Fruit fly (Drosophila melanogaster) whole organism, embryonic: ENCODE measurements around the gene CG2493.

ENCODE experiments used
- Atf-2 ChIP-seq: fragments of 200-800 bp; sonication (Bioruptor generic); optimal IDR thresholded peaks from 2 replicates; lab custom pipeline; 2016; ENCODE audit warnings: missing biosample characterization, missing genetic modification characterization
- BEAF-32 ChIP-seq: fragments of 200-800 bp; sonication (Bioruptor generic); optimal IDR thresholded peaks from 3 replicates; lab custom pipeline; 2017; ENCODE audit warnings: missing biosample characterization, missing genetic modification characterization, mild to moderate bottlenecking, moderate library complexity, missing genetic modification reagents
- CG1024 ChIP-seq: fragments of 200-800 bp; sonication (Bioruptor generic); IDR thresholded peaks from 2 replicates; pipeline ENCODE4 v1.3.6; 2022; ENCODE audit warnings: missing biosample characterization, missing genetic modification characterization
- CG10462 ChIP-seq: fragments of 200-800 bp; sonication (Bioruptor generic); optimal IDR thresholded peaks from 2 replicates; lab custom pipeline; 2016; ENCODE audit warnings: missing biosample characterization, missing genetic modification characterization
- CG11456 ChIP-seq: fragments of 200-800 bp; sonication (Bioruptor generic); IDR thresholded peaks from 3 replicates; pipeline ENCODE4 v1.3.6; 2022; ENCODE audit warnings: missing biosample characterization, missing genetic modification characterization
- CG11504 ChIP-seq: fragments of 200-800 bp; sonication (Bioruptor generic); optimal IDR thresholded peaks from 3 replicates; lab custom pipeline; 2019; ENCODE audit warnings: missing biosample characterization, mild to moderate bottlenecking, missing genetic modification characterization, moderate library complexity
- CG11723 ChIP-seq: fragments of 200-800 bp; sonication (Bioruptor generic); optimal IDR thresholded peaks from 2 replicates; lab custom pipeline; 2017; ENCODE audit warnings: missing biosample characterization, mild to moderate bottlenecking, missing genetic modification characterization
- CG1233 ChIP-seq: fragments of 200-800 bp; sonication (Bioruptor generic); optimal IDR thresholded peaks from 4 replicates; lab custom pipeline; 2018; ENCODE audit warnings: missing biosample characterization, mild to moderate bottlenecking, missing genetic modification characterization
- CG13123 ChIP-seq: fragments of 200-800 bp; sonication (Bioruptor generic); optimal IDR thresholded peaks from 2 replicates; lab custom pipeline; 2016; ENCODE audit warnings: missing biosample characterization, missing genetic modification characterization
- CG3163 ChIP-seq: fragments of 200-800 bp; sonication (Bioruptor generic); optimal IDR thresholded peaks from 3 replicates; lab custom pipeline; 2016; ENCODE audit warnings: missing biosample characterization, missing genetic modification characterization
- CG34422 ChIP-seq: fragments of 200-800 bp; sonication (Bioruptor generic); IDR thresholded peaks from 3 replicates; pipeline ENCODE4 v1.3.6; 2022; ENCODE audit warnings: missing biosample characterization, missing genetic modification characterization
- CG42726 ChIP-seq: fragments of 200-800 bp; sonication (Bioruptor generic); IDR thresholded peaks from 2 replicates; pipeline ENCODE4 v1.3.6; 2022; ENCODE audit warnings: missing biosample characterization, missing genetic modification characterization; ENCODE audit not compliant: partially characterized antibody
- CG4282 ChIP-seq: fragments of 200-800 bp; sonication (Bioruptor generic); optimal IDR thresholded peaks from 2 replicates; lab custom pipeline; 2016; ENCODE audit warnings: missing biosample characterization, missing genetic modification characterization
- CG6254 ChIP-seq: fragments of 200-800 bp; sonication (Bioruptor generic); optimal IDR thresholded peaks from 3 replicates; lab custom pipeline; 2017; ENCODE audit warnings: mild to moderate bottlenecking, missing biosample characterization, missing genetic modification reagents, missing genetic modification characterization
- CG6654 ChIP-seq: fragments of 200-800 bp; sonication (Bioruptor generic); optimal IDR thresholded peaks from 2 replicates; lab custom pipeline; 2017; ENCODE audit warnings: missing biosample characterization, mild to moderate bottlenecking, missing genetic modification characterization
- CG6813 ChIP-seq: fragments of 200-800 bp; sonication (Bioruptor generic); optimal IDR thresholded peaks from 2 replicates; lab custom pipeline; 2017; ENCODE audit warnings: missing biosample characterization, missing genetic modification characterization, mild to moderate bottlenecking, moderate library complexity, missing genetic modification reagents
- CG9797 ChIP-seq: fragments of 200-800 bp; sonication (Bioruptor generic); optimal IDR thresholded peaks from 3 replicates; lab custom pipeline; 2018; ENCODE audit warnings: missing biosample characterization, mild to moderate bottlenecking, missing genetic modification characterization
- Eip74EF ChIP-seq, 2 experiments: fragments of 200-800 bp in 1 of 2; fragments of >200 bp in 1 of 2; sonication (Bioruptor generic) in 1 of 2; optimal IDR thresholded peaks; 2 replicates each; lab custom pipeline; 2017 to 2019; ENCODE audit warnings: missing biosample characterization in 2 of 2, missing genetic modification characterization in 2 of 2, mild to moderate bottlenecking in 1 of 2, moderate library complexity in 1 of 2
- Fer1 ChIP-seq: fragments of 200-800 bp; sonication (Bioruptor generic); optimal IDR thresholded peaks from 2 replicates; lab custom pipeline; 2017; ENCODE audit warnings: missing biosample characterization, mild to moderate bottlenecking, missing genetic modification characterization
- H15 ChIP-seq: fragments of 200-800 bp; sonication (Bioruptor generic); IDR thresholded peaks from 3 replicates; pipeline ENCODE4 v1.3.6; 2022; ENCODE audit warnings: missing biosample characterization, missing genetic modification characterization
- H2.0 ChIP-seq: fragments of 200-800 bp; sonication (Bioruptor generic); IDR thresholded peaks from 2 replicates; pipeline ENCODE4 v1.3.6; 2022; ENCODE audit warnings: missing biosample characterization, missing genetic modification characterization
- Hand ChIP-seq: fragments of 200-800 bp; sonication (Bioruptor generic); optimal IDR thresholded peaks from 2 replicates; lab custom pipeline; 2017; ENCODE audit warnings: mild to moderate bottlenecking, missing biosample characterization, missing genetic modification reagents, missing genetic modification characterization
- Hmr ChIP-seq: fragments of 200-800 bp; sonication (Bioruptor generic); optimal IDR thresholded peaks from 3 replicates; lab custom pipeline; 2017; ENCODE audit warnings: mild to moderate bottlenecking, missing biosample characterization, missing genetic modification reagents, missing genetic modification characterization
- Hr39 ChIP-seq: fragments of >200 bp; optimal IDR thresholded peaks from 2 replicates; lab custom pipeline; 2017
- MESR4 ChIP-seq: fragments of 200-800 bp; sonication (Bioruptor generic); optimal IDR thresholded peaks from 2 replicates; lab custom pipeline; 2018; ENCODE audit warnings: missing biosample characterization, mild to moderate bottlenecking, missing genetic modification characterization, moderate library complexity
- Mad ChIP-seq: fragments of 200-800 bp; sonication (Bioruptor generic); optimal IDR thresholded peaks from 2 replicates; lab custom pipeline; 2016; ENCODE audit warnings: missing biosample characterization, missing genetic modification characterization
- NK7.1 ChIP-seq: fragments of 200-800 bp; sonication (Bioruptor generic); optimal IDR thresholded peaks from 3 replicates; lab custom pipeline; 2016; ENCODE audit warnings: missing biosample characterization, missing genetic modification characterization
- Oli ChIP-seq: fragments of 200-800 bp; sonication (Bioruptor generic); optimal IDR thresholded peaks from 2 replicates; lab custom pipeline; 2018; ENCODE audit warnings: missing biosample characterization, mild to moderate bottlenecking, missing genetic modification characterization, moderate library complexity
- Rx ChIP-seq: fragments of 200-800 bp; sonication (Bioruptor generic); IDR thresholded peaks from 2 replicates; pipeline ENCODE4 v1.3.6; 2022; ENCODE audit warnings: missing biosample characterization, missing genetic modification characterization
- Six4 ChIP-seq: fragments of 200-800 bp; sonication (Bioruptor generic); optimal IDR thresholded peaks from 2 replicates; lab custom pipeline; 2016; ENCODE audit warnings: missing biosample characterization, missing genetic modification characterization
- Ssrp ChIP-seq: fragments of 200-800 bp; sonication (Bioruptor generic); optimal IDR thresholded peaks from 2 replicates; lab custom pipeline; 2018; ENCODE audit warnings: missing biosample characterization, mild to moderate bottlenecking, missing genetic modification characterization, moderate library complexity
- Stat92E ChIP-seq, 3 experiments: fragments of >200 bp in 2 of 3; fragments of 200-800 bp in 1 of 3; sonication (Bioruptor generic) in 1 of 3; optimal IDR thresholded peaks; 2 replicates each; lab custom pipeline; 2017 to 2019; ENCODE audit warnings: missing biosample characterization in 3 of 3, missing genetic modification characterization in 3 of 3, mild to moderate bottlenecking in 1 of 3, moderate library complexity in 1 of 3
- bcd ChIP-seq: fragments of 200-800 bp; sonication (Bioruptor generic); optimal IDR thresholded peaks from 2 replicates; lab custom pipeline; 2017; ENCODE audit warnings: missing biosample characterization, mild to moderate bottlenecking, missing genetic modification characterization
- bowl ChIP-seq: fragments of 200-800 bp; sonication (Bioruptor generic); IDR thresholded peaks from 2 replicates; pipeline ENCODE4 v1.3.6; 2022; ENCODE audit warnings: missing biosample characterization, missing genetic modification characterization
- chm ChIP-seq: fragments of 200-800 bp; sonication (Bioruptor generic); IDR thresholded peaks from 2 replicates; pipeline ENCODE4 v1.3.6; 2022; ENCODE audit warnings: missing biosample characterization, missing genetic modification characterization
- ci ChIP-seq: fragments of 200-800 bp; sonication (Bioruptor generic); IDR thresholded peaks from 3 replicates; pipeline ENCODE4 v1.3.6; 2022; ENCODE audit warnings: missing biosample characterization, missing genetic modification characterization
- cwo ChIP-seq: fragments of 200-800 bp; sonication (Bioruptor generic); optimal IDR thresholded peaks from 3 replicates; lab custom pipeline; 2017; ENCODE audit warnings: missing biosample characterization, missing genetic modification characterization, mild to moderate bottlenecking, moderate library complexity, missing genetic modification reagents
- danr ChIP-seq: fragments of 200-800 bp; sonication (Bioruptor generic); IDR thresholded peaks from 2 replicates; pipeline ENCODE4 v1.3.6; 2022; ENCODE audit warnings: missing biosample characterization, missing genetic modification characterization
- dati ChIP-seq: fragments of 200-800 bp; sonication (Bioruptor generic); IDR thresholded peaks from 2 replicates; pipeline ENCODE4 v1.3.6; 2022; ENCODE audit warnings: missing biosample characterization, missing genetic modification characterization
- dmrt11E ChIP-seq: fragments of 200-800 bp; sonication (Bioruptor generic); optimal IDR thresholded peaks from 3 replicates; lab custom pipeline; 2018; ENCODE audit warnings: missing biosample characterization, mild to moderate bottlenecking, missing genetic modification characterization, moderate library complexity
- ems ChIP-seq: fragments of 200-800 bp; sonication (Bioruptor generic); optimal IDR thresholded peaks from 3 replicates; lab custom pipeline; 2016; ENCODE audit warnings: missing biosample characterization, missing genetic modification characterization
- eve ChIP-seq, 2 experiments: fragments of >200 bp; optimal IDR thresholded peaks; 2 replicates each; lab custom pipeline; 2017; ENCODE audit warnings: missing biosample characterization in 2 of 2, missing genetic modification characterization in 2 of 2
- kah ChIP-seq: fragments of 200-800 bp; sonication (Bioruptor generic); optimal IDR thresholded peaks from 2 replicates; lab custom pipeline; 2018; ENCODE audit warnings: missing biosample characterization, mild to moderate bottlenecking, missing genetic modification characterization
- p53 ChIP-seq: fragments of 200-800 bp; sonication (Bioruptor generic); optimal IDR thresholded peaks from 2 replicates; lab custom pipeline; 2016; ENCODE audit warnings: missing biosample characterization, missing genetic modification characterization
- sd ChIP-seq: fragments of 200-800 bp; sonication (Bioruptor generic); optimal IDR thresholded peaks from 3 replicates; lab custom pipeline; 2018; ENCODE audit warnings: missing biosample characterization, mild to moderate bottlenecking, missing genetic modification characterization, moderate library complexity
- seq ChIP-seq: fragments of 200-800 bp; sonication (Bioruptor generic); IDR thresholded peaks from 2 replicates; pipeline ENCODE4 v1.3.6; 2022; ENCODE audit warnings: missing biosample characterization, missing genetic modification characterization
- sim ChIP-seq: fragments of 200-800 bp; sonication (Bioruptor generic); IDR thresholded peaks from 2 replicates; pipeline ENCODE4 v1.3.6; 2022; ENCODE audit warnings: missing biosample characterization, missing genetic modification characterization
- slbo ChIP-seq: fragments of 200-800 bp; sonication (Bioruptor generic); IDR thresholded peaks from 2 replicates; pipeline ENCODE4 v1.3.6; 2022; ENCODE audit warnings: missing biosample characterization, missing genetic modification characterization
- tll ChIP-seq, 2 experiments: fragments of 200-800 bp in 1 of 2; fragments of >200 bp in 1 of 2; sonication (Bioruptor generic) in 1 of 2; optimal IDR thresholded peaks; 2 replicates each; lab custom pipeline; 2017 to 2019; ENCODE audit warnings: missing biosample characterization in 2 of 2, missing genetic modification characterization in 2 of 2, mild to moderate bottlenecking in 1 of 2, moderate library complexity in 1 of 2
- tx ChIP-seq: fragments of 200-800 bp; sonication (Bioruptor generic); optimal IDR thresholded peaks from 2 replicates; lab custom pipeline; 2016; ENCODE audit warnings: missing biosample characterization, missing genetic modification characterization

The CG2493 gene

DNA sequence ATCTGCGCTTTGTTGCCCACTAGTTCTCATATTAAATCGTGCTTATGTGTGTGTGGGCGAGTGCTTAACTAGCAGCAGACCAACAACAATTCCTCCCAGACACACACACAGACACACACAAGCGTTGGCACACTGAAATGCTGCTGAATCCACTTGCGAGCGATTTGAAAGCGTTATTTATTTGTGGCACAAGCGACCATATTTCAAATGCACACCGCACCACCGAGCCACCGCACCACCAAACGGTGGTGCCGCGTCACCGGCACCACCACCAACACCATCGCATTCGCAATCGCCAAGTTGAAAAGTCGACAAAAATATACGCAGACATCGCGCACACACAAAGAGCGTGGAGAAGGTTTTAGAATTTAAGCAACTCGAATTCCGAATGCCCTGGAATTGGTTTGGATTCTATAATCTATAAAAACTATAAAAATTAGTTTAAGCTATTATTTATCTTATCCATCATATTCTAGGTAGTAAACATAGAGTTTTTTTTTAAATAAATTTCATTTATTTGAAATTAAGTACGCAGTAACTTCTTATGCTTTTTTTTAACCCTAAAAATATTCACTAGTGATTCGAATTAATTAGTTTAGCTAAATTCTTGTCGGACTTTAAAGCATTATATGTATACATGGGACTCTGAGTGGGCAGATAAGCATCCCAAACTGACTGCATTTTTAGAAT lies 15.4 kb upstream of the CG2493 start (continued):
- TF ChIP-seq dmrt11E (tag; lab: Kevin White, UChicago): peak; percentile 39
- TF ChIP-seq CG1233 (GFP tag; lab: Kevin White, UChicago): no peak
- no peak for TF ChIP-seq CG10462 (GFP tag; lab: Kevin White, UChicago)
- TF ChIP-seq danr (GFP tag; lab: Robert Waterston, UW): no peak
- TF ChIP-seq CG6254: no peak
- TF ChIP-seq CG11723 (GFP tag; lab: Kevin White, UChicago): no peak
- TF ChIP-seq CG42726: no peak
- no peak for TF ChIP-seq CG1024
- no peak for TF ChIP-seq eve (GFP tag; optimal IDR thresholded peaks at IDR 0.05; lab: Kevin White, UChicago)
- TF ChIP-seq Ssrp (tag; lab: Kevin White, UChicago): peak; percentile 24
- TF ChIP-seq NK7.1 (GFP tag; lab: Kevin White, UChicago): no peak
- no peak for TF ChIP-seq dati
- no peak for TF ChIP-seq CG9797
- TF ChIP-seq Hr39 (lab: Kevin White, UChicago): no peak
- no peak for TF ChIP-seq Mad (GFP tag; lab: Kevin White, UChicago)
- TF ChIP-seq H15: no peak
- TF ChIP-seq CG6654 (GFP tag; lab: Kevin White, UChicago): no peak
- no peak for TF ChIP-seq Hmr (GFP tag; lab: Kevin White, UChicago)
- TF ChIP-seq kah (GFP tag; lab: Kevin White, UChicago): no peak
- TF ChIP-seq CG6813 (GFP tag; lab: Kevin White, UChicago): no peak
- TF ChIP-seq Oli (tag; lab: Kevin White, UChicago): no peak
- TF ChIP-seq Six4: no peak
- TF ChIP-seq CG34422 (GFP tag; lab: Robert Waterston, UW): no peak
- no peak for TF ChIP-seq CG3163 (GFP tag; lab: Kevin White, UChicago)
- no peak for TF ChIP-seq slbo (GFP tag; lab: Robert Waterston, UW)
- TF ChIP-seq seq (GFP tag; lab: Robert Waterston, UW): no peak
- no peak for TF ChIP-seq p53 (GFP tag; lab: Kevin White, UChicago)
- no peak for TF ChIP-seq CG4282 (GFP tag; lab: Kevin White, UChicago)
- TF ChIP-seq CG11456 (GFP tag; lab: Robert Waterston, UW): 0 out of 3 replicates have a peak, but pooled peaks have one; percentile 16
- TF ChIP-seq ci (GFP tag; lab: Robert Waterston, UW): 0 out of 3 replicates have a peak, but pooled peaks have one; percentile 32
- no peak for TF ChIP-seq Stat92E (GFP tag; optimal IDR thresholded peaks at IDR 0.05; lab: Kevin White, UChicago)
- TF ChIP-seq CG11504: peak; percentile 27
- no peak for TF ChIP-seq H2.0
- TF ChIP-seq sim (GFP tag; lab: Robert Waterston, UW): no peak
- TF ChIP-seq Atf-2: no peak
- TF ChIP-seq BEAF-32 (GFP tag; lab: Kevin White, UChicago): no peak
- TF ChIP-seq bowl (GFP tag; lab: Robert Waterston, UW): no peak
- no peak for TF ChIP-seq bcd (GFP tag; lab: Kevin White, UChicago)
- no peak for TF ChIP-seq ems
- TF ChIP-seq tll (GFP tag; optimal IDR thresholded peaks at IDR 0.05; lab: Kevin White, UChicago): no peak
- no peak for TF ChIP-seq CG13123 (GFP tag; lab: Kevin White, UChicago)
- peak; percentile 57; the same call in 1 of the 2 replicates for TF ChIP-seq chm
- no peak for TF ChIP-seq tx (GFP tag; lab: Kevin White, UChicago)
- no peak for TF ChIP-seq Hand (GFP tag; lab: Kevin White, UChicago)
- TF ChIP-seq Eip74EF (GFP tag; optimal IDR thresholded peaks at IDR 0.05; lab: Kevin White, UChicago): no peak
- no peak for TF ChIP-seq MESR4 (GFP tag; lab: Kevin White, UChicago)
- TF ChIP-seq cwo: no peak
- TF ChIP-seq Fer1 (GFP tag; lab: Kevin White, UChicago): no peak
- TF ChIP-seq Rx (GFP tag; lab: Robert Waterston, UW): no peak
- peak; percentile 29 for TF ChIP-seq sd (tag; lab: Kevin White, UChicago)
